Worm (Caenorhabditis elegans) whole organism, late embryonic: ENCODE measurements around the gene fipr-28.
A peak's percentile ranks its signal among the peaks of the same experiment; 100 is the strongest.

ENCODE experiments used
- C08G9.2 ChIP-seq: sonication (generic microtip); optimal IDR thresholded peaks from 2 replicates; lab custom pipeline; 2016; ENCODE audit warnings: mild to moderate bottlenecking, missing genetic modification characterization, moderate library complexity, missing compliant biosample characterization
- F13H6.1 ChIP-seq: sonication (generic microtip); optimal IDR thresholded peaks from 2 replicates; lab custom pipeline; 2016; ENCODE audit warnings: missing genetic modification characterization, missing compliant biosample characterization
- K09A11.1 ChIP-seq: sonication (generic microtip); optimal IDR thresholded peaks from 2 replicates; lab custom pipeline; 2017; ENCODE audit warnings: antibody characterized with exemption, mild to moderate bottlenecking, missing genetic modification characterization, missing compliant biosample characterization; ENCODE audit not compliant: insufficient read depth
- Y22D7AL.16 ChIP-seq: sonication (generic microtip); optimal IDR thresholded peaks from 2 replicates; lab custom pipeline; 2016; ENCODE audit warnings: missing genetic modification characterization, missing compliant biosample characterization
- ama-1 ChIP-seq: fragments of 150-350 bp; optimal IDR thresholded peaks from 2 replicates; lab custom pipeline; 2014
- ceh-14 ChIP-seq: sonication (generic microtip); optimal IDR thresholded peaks from 2 replicates; lab custom pipeline; 2016; ENCODE audit warnings: missing genotype, missing genetic modification characterization, missing compliant biosample characterization
- ceh-18 ChIP-seq: sonication (generic microtip); optimal IDR thresholded peaks from 2 replicates; lab custom pipeline; 2016; ENCODE audit warnings: missing genetic modification characterization, missing compliant biosample characterization
- ceh-19 ChIP-seq: fragments of 200-800 bp; sonication (Bioruptor generic); optimal IDR thresholded peaks from 2 replicates; lab custom pipeline; 2018; ENCODE audit warnings: mild to moderate bottlenecking, missing genetic modification characterization, missing compliant biosample characterization
- ceh-31 ChIP-seq: sonication (generic microtip); optimal IDR thresholded peaks from 2 replicates; lab custom pipeline; 2016; ENCODE audit warnings: missing genetic modification characterization, missing compliant biosample characterization
- ceh-34 ChIP-seq: sonication (generic microtip); optimal IDR thresholded peaks from 2 replicates; lab custom pipeline; 2016; ENCODE audit warnings: mild to moderate bottlenecking, missing genetic modification characterization, missing compliant biosample characterization
- ceh-45 ChIP-seq: fragments of 200-800 bp; sonication (Bioruptor generic); IDR thresholded peaks from 2 replicates; pipeline ENCODE4 v1.3.6; 2022; ENCODE audit warnings: missing genetic modification reagents, missing genetic modification characterization, missing compliant biosample characterization
- ceh-48 ChIP-seq: sonication (generic microtip); optimal IDR thresholded peaks from 2 replicates; lab custom pipeline; 2016; ENCODE audit warnings: missing genetic modification characterization, inconsistent platforms, missing compliant biosample characterization
- che-1 ChIP-seq: sonication (generic microtip); optimal IDR thresholded peaks from 2 replicates; lab custom pipeline; 2016; ENCODE audit warnings: mild to moderate bottlenecking, missing genetic modification characterization, missing compliant biosample characterization
- dmd-4 ChIP-seq: sonication (generic microtip); optimal IDR thresholded peaks from 2 replicates; lab custom pipeline; 2016; ENCODE audit warnings: borderline replicate concordance, missing genetic modification characterization, missing compliant biosample characterization
- dve-1 ChIP-seq: sonication (generic microtip); optimal IDR thresholded peaks from 2 replicates; lab custom pipeline; 2017; ENCODE audit warnings: antibody characterized with exemption, mild to moderate bottlenecking, missing genetic modification characterization, missing compliant biosample characterization
- elt-2 ChIP-seq: sonication (generic microtip); optimal IDR thresholded peaks from 2 replicates; lab custom pipeline; 2016; ENCODE audit warnings: missing genetic modification reagents, missing genetic modification characterization, missing compliant biosample characterization
- eyg-1 ChIP-seq: sonication (generic microtip); optimal IDR thresholded peaks from 2 replicates; lab custom pipeline; 2016; ENCODE audit warnings: missing genotype, missing genetic modification characterization, missing compliant biosample characterization
- fax-1 ChIP-seq: sonication (generic microtip); optimal IDR thresholded peaks from 2 replicates; lab custom pipeline; 2016; ENCODE audit warnings: missing genotype, missing genetic modification characterization, missing compliant biosample characterization
- gmeb-2 ChIP-seq: sonication (generic microtip); optimal IDR thresholded peaks from 2 replicates; lab custom pipeline; 2016; ENCODE audit warnings: missing genetic modification characterization, inconsistent platforms, missing compliant biosample characterization
- hlh-15 ChIP-seq: sonication (generic microtip); optimal IDR thresholded peaks from 2 replicates; lab custom pipeline; 2016; ENCODE audit warnings: missing genetic modification characterization, missing compliant biosample characterization
- lim-6 ChIP-seq: sonication (generic microtip); optimal IDR thresholded peaks from 2 replicates; lab custom pipeline; 2016; ENCODE audit warnings: missing genetic modification characterization, missing compliant biosample characterization
- madf-2 ChIP-seq: sonication (generic microtip); optimal IDR thresholded peaks from 2 replicates; lab custom pipeline; 2017; ENCODE audit warnings: missing genetic modification characterization, missing compliant biosample characterization
- mec-3 ChIP-seq: sonication (generic microtip); optimal IDR thresholded peaks from 2 replicates; lab custom pipeline; 2016; ENCODE audit warnings: borderline replicate concordance, missing genetic modification characterization, missing compliant biosample characterization
- nfya-1 ChIP-seq: sonication (generic microtip); optimal IDR thresholded peaks from 2 replicates; lab custom pipeline; 2017; ENCODE audit warnings: missing genetic modification characterization, mild to moderate bottlenecking, missing compliant biosample characterization, antibody characterized with exemption, moderate library complexity
- nhr-232 ChIP-seq: sonication (generic microtip); optimal IDR thresholded peaks from 2 replicates; lab custom pipeline; 2016; ENCODE audit warnings: missing genetic modification characterization, missing compliant biosample characterization
- pag-3 ChIP-seq: sonication (generic microtip); optimal IDR thresholded peaks from 2 replicates; lab custom pipeline; 2016; ENCODE audit warnings: missing compliant biosample characterization, missing genetic modification characterization, borderline replicate concordance
- pha-2 ChIP-seq: sonication (generic microtip); optimal IDR thresholded peaks from 2 replicates; lab custom pipeline; 2017; ENCODE audit warnings: mild to moderate bottlenecking, missing genetic modification characterization, missing compliant biosample characterization
- pha-4 ChIP-seq: fragments of 150-350 bp; optimal IDR thresholded peaks from 2 replicates; lab custom pipeline; 2018; ENCODE audit warnings: missing biosample characterization, missing genetic modification reagents, missing genetic modification characterization
- pqm-1 ChIP-seq: sonication (generic microtip); optimal IDR thresholded peaks from 2 replicates; lab custom pipeline; 2016; ENCODE audit warnings: missing genetic modification characterization, missing compliant biosample characterization
- pros-1 ChIP-seq: fragments of 150-350 bp; optimal IDR thresholded peaks from 2 replicates; lab custom pipeline; 2014; ENCODE audit warnings: missing biosample characterization, missing genetic modification reagents, missing genetic modification characterization
- ref-2 ChIP-seq: sonication (generic microtip); optimal IDR thresholded peaks from 2 replicates; lab custom pipeline; 2016; ENCODE audit warnings: missing genetic modification characterization, missing compliant biosample characterization
- rnt-1 ChIP-seq: sonication (generic microtip); optimal IDR thresholded peaks from 2 replicates; lab custom pipeline; 2016; ENCODE audit warnings: missing genetic modification characterization, missing compliant biosample characterization
- syd-9 ChIP-seq: sonication (generic microtip); optimal IDR thresholded peaks from 2 replicates; lab custom pipeline; 2016; ENCODE audit warnings: mild to moderate bottlenecking, missing genetic modification characterization, moderate library complexity, missing compliant biosample characterization
- tbx-2 ChIP-seq: sonication (generic microtip); optimal IDR thresholded peaks from 2 replicates; lab custom pipeline; 2016; ENCODE audit warnings: missing genetic modification characterization, missing compliant biosample characterization
- ttx-3 ChIP-seq: sonication (generic microtip); optimal IDR thresholded peaks from 2 replicates; lab custom pipeline; 2016; ENCODE audit warnings: missing genetic modification reagents, missing genetic modification characterization, missing compliant biosample characterization
- unc-42 ChIP-seq: sonication (generic microtip); optimal IDR thresholded peaks from 2 replicates; lab custom pipeline; 2016; ENCODE audit warnings: missing genotype, missing genetic modification characterization, missing compliant biosample characterization
- unc-55 ChIP-seq: sonication (generic microtip); optimal IDR thresholded peaks from 2 replicates; lab custom pipeline; 2017; ENCODE audit warnings: missing biosample characterization, missing genetic modification reagents, missing genetic modification characterization

The fipr-28 gene

ce11 chrIV:16657488-16657982 lies 29.8 kb downstream of the fipr-28 start:
- TF ChIP-seq C08G9.2 (tag; lab: Kevin White, UChicago): no peak
- peak; percentile 74 for TF ChIP-seq nfya-1 (tag; lab: Kevin White, UChicago)
- no peak for TF ChIP-seq rnt-1 (tag; lab: Kevin White, UChicago)
- no peak for TF ChIP-seq fax-1 (tag; lab: Kevin White, UChicago)
- no peak for TF ChIP-seq pqm-1
- TF ChIP-seq unc-42: peak; percentile 71
- no peak for TF ChIP-seq mec-3 (tag; lab: Kevin White, UChicago)
- no peak for TF ChIP-seq ttx-3 (tag; lab: Kevin White, UChicago)
- TF ChIP-seq, all 69 proteins: peak for 2

- no peak for TF ChIP-seq ceh-19 (GFP tag; lab: Kevin White, UChicago)
- TF ChIP-seq dve-1 (tag; lab: Kevin White, UChicago): no peak
- no peak for TF ChIP-seq K09A11.1 (tag; lab: Kevin White, UChicago)
- TF ChIP-seq unc-55 (GFP tag; lab: Kevin White, UChicago): no peak
- TF ChIP-seq dmd-4 (tag; lab: Kevin White, UChicago): no peak
- no peak for TF ChIP-seq lim-6
- TF ChIP-seq pag-3: no peak
- TF ChIP-seq ceh-48 (tag; lab: Kevin White, UChicago): no peak
- TF ChIP-seq ceh-18 (tag; lab: Kevin White, UChicago): no peak
- TF ChIP-seq ceh-14 (tag; lab: Kevin White, UChicago): no peak
- no peak for TF ChIP-seq eyg-1 (tag; lab: Kevin White, UChicago)
- TF ChIP-seq gmeb-2 (tag; lab: Kevin White, UChicago): no peak
- no peak for TF ChIP-seq ceh-45 (GFP tag; lab: Robert Waterston, UW)
- TF ChIP-seq F13H6.1 (tag; lab: Kevin White, UChicago): no peak
- no peak for TF ChIP-seq ceh-34 (tag; lab: Kevin White, UChicago)
- TF ChIP-seq rnt-1 (tag; lab: Kevin White, UChicago): no peak
- TF ChIP-seq nhr-232 (tag; lab: Kevin White, UChicago): no peak
- no peak for TF ChIP-seq Y22D7AL.16 (tag; lab: Kevin White, UChicago)
- no peak for TF ChIP-seq C08G9.2 (tag; lab: Kevin White, UChicago)
Measured at ce11 chrIV:16658731-16659130, 31.0 kb downstream of the fipr-28 start.

ce11 chrIV:16659475-16659874 lies 31.7 kb downstream of the fipr-28 start:
- TF ChIP-seq che-1 (tag; lab: Kevin White, UChicago) (no peak), nhr-232 (tag; lab: Kevin White, UChicago) (no peak), ref-2 (tag; lab: Kevin White, UChicago) (no peak), syd-9 (no peak), madf-2 (tag; lab: Kevin White, UChicago) (no peak), hlh-15 (tag; lab: Kevin White, UChicago) (no peak), pha-4 (no peak), pha-2 (tag; lab: Kevin White, UChicago) (no peak), gmeb-2 (tag; lab: Kevin White, UChicago) (no peak), K09A11.1 (tag; lab: Kevin White, UChicago) (no peak)

- TF ChIP-seq Y22D7AL.16 (tag; lab: Kevin White, UChicago) (no peak), ceh-18 (tag; lab: Kevin White, UChicago) (peak; percentile 55), tbx-2 (tag; lab: Kevin White, UChicago) (peak; percentile 67), ama-1 (lab: Kevin White, UChicago) (no peak), unc-42 (peak; percentile 27), ceh-31 (tag; lab: Kevin White, UChicago) (peak; percentile 52), ceh-14 (tag; lab: Kevin White, UChicago) (peak; percentile 64), elt-2 (tag; lab: Kevin White, UChicago) (peak; percentile 6), pha-4 (no peak), pros-1 (tag; lab: Kevin White, UChicago) (no peak), nfya-1 (tag; lab: Kevin White, UChicago) (peak; percentile 60), dve-1 (tag; lab: Kevin White, UChicago) (peak; percentile 8)
Measured at ce11 chrIV:16663591-16663990, 35.8 kb downstream of the fipr-28 start.
